Fruit fly (Drosophila melanogaster) whole organism, prepupa: Measurements from ENCODE around the gene CG3566.

Experiments used
- CG11762 ChIP-seq: fragments of 200-800 bp; sonication (Bioruptor generic); optimal IDR thresholded peaks from 3 replicates; lab custom pipeline; 2016; ENCODE audit warnings: missing biosample characterization, missing genetic modification characterization; ENCODE audit not compliant: insufficient read depth
- CG11902 ChIP-seq: fragments of 200-800 bp; sonication (Bioruptor generic); optimal IDR thresholded peaks from 3 replicates; lab custom pipeline; 2016; ENCODE audit warnings: missing biosample characterization, missing genetic modification characterization
- CG8632 ChIP-seq: fragments of 200-800 bp; sonication (Bioruptor generic); optimal IDR thresholded peaks from 3 replicates; lab custom pipeline; 2016; ENCODE audit warnings: missing biosample characterization, missing genetic modification characterization
- spab ChIP-seq: fragments of 200-800 bp; sonication (Bioruptor generic); optimal IDR thresholded peaks from 2 replicates; lab custom pipeline; 2017; ENCODE audit warnings: missing biosample characterization, mild to moderate bottlenecking, missing genetic modification characterization, missing genetic modification reagents

DNA sequence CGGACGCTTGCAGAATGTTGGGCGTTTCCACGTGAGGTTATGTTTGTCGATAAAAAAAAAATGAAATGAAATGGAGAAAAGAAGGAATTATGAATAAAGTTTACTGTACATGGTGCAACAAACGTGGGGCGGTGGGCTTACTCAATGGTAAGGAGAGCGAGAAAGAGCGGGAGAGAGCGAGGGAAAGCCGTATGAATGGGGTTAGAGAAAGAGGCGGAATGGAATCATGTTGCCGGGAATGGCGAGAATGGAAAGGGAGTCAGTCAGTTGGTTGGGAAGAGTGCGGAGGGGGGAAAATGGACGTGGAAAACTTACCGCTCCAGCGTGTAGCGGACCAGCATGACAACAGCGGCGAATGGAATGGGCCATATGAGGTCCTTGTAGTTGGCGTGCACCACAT, 10.4 kb downstream of the CG3566 start:
- TF ChIP-seq CG8632 (GFP tag; lab: Kevin White, UChicago), result no peak
- TF ChIP-seq spab (GFP tag; lab: Kevin White, UChicago), result no peak
- TF ChIP-seq CG11902, result no peak
- TF ChIP-seq CG11762 (GFP tag; lab: Kevin White, UChicago), result no peak
